Worm (Caenorhabditis elegans): ENCODE data around the gene srp-1.
"Not testable (repeated sequence)": the region's sequence is repeated elsewhere in the genome, so short reads cannot be mapped to it uniquely, and the experiment has no call there.

- not testable (repeated sequence) for TF ChIP-seq T22C8.4 (GFP tag; IDR thresholded peaks at IDR 0.05); cog-1 (tag; optimal IDR thresholded peaks at IDR 0.05); klf-2 (GFP tag; conservative IDR thresholded peaks at IDR 0.05); med-1 (GFP tag; optimal IDR thresholded peaks at IDR 0.05; ENCODE audit: insufficient read depth)
- peak; percentile 66; the same call in 1 of the 2 replicates for TF ChIP-seq flt-1 (GFP tag; IDR thresholded peaks at IDR 0.05)
These were observed 46.6 kb upstream of the srp-1 start for ce11 chrV:706449-706848.
